Worm (Caenorhabditis elegans): ENCODE results near the gene ubxn-2.

- TF ChIP-seq nhr-20 (tag; optimal IDR thresholded peaks at IDR 0.05) (no peak), snu-23 (GFP tag; optimal IDR thresholded peaks at IDR 0.05) (no peak), blmp-1 (tag; optimal IDR thresholded peaks at IDR 0.05) (no peak), tbx-2 (tag; optimal IDR thresholded peaks at IDR 0.05) (no peak), mef-2 (tag; optimal IDR thresholded peaks at IDR 0.05) (no peak), nhr-11 (tag; optimal IDR thresholded peaks at IDR 0.05) (no peak), ztf-11 (tag; optimal IDR thresholded peaks at IDR 0.05) (no peak)
Measured at ce11 chrIV:2738466-2738865, 12.8 kb upstream of the ubxn-2 start.

Data from whole organism, L1 larva.